Fruit fly (Drosophila melanogaster) S2 (cell line): ENCODE data around the gene GluRIID.

Experiments
- CG8478 ChIP-seq: fragments of >200 bp; optimal IDR thresholded peaks from 2 replicates; lab custom pipeline; 2018
- CTCF ChIP-seq, 2 experiments: fragments of >200 bp; optimal IDR thresholded peaks; 2 replicates each; lab custom pipeline; 2018

GluRIID gene

dm6 chr3R:20618947-20619346 is 33.3 kb downstream of the GluRIID start:
- TF ChIP-seq CTCF (optimal IDR thresholded peaks at IDR 0.05; lab: Kevin White, UChicago) (no peak), CG8478 (lab: Kevin White, UChicago) (no peak)

DNA sequence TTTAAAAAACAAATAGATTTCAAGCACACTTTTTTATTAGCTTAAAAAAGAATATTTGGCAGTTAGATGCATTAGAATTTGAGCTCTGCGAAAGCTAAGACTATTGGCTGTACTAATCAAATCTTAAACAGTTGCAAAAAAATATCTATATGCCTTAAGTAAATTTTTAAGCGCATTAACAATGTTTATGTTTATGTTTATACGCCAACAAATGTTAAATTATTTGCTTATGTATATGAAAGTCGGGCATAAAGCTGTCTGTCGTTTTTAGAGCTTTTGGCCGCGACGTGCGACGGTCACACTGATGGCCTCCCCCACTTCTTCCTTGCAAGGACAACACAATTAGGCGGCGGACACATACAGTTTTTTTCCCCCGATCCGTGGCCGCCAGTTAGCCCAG is 34.7 kb downstream of the GluRIID start, which contains the start of gene CG5466:
CG5466 (plus strand) TSS at position 301 of the 400 bp plus-strand sequence.
- TF ChIP-seq CG8478 (lab: Kevin White, UChicago), result no peak
- TF ChIP-seq CTCF (optimal IDR thresholded peaks at IDR 0.05; lab: Kevin White, UChicago), result no peak

- TF ChIP-seq CTCF (optimal IDR thresholded peaks at IDR 0.05; lab: Kevin White, UChicago) (no peak), CG8478 (lab: Kevin White, UChicago) (no peak)
Measured at dm6 chr3R:20616801-20617200, 35.4 kb downstream of the GluRIID start, which contains the start of gene CG15923. Gene CG15923, minus strand, starts transcription at chr3R:20616901.

DNA sequence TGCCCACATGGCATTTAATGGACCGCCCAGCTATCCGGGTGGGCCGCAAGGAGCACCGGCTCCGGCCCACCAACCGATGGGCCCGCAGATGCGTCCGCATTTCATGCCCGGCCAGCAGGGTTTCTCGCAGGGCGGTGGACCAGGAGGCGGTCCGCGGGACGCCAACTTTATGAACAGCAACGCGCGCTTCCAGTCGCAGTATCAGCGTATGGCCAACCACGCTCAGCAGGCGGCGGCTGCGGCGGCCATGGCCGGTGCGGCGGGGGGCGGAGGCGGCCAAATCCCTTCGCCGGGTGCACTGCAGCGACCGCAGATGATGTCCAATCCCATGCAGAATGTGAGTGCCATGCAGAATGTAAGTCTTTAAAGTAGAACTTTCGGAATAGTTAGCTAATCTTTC is 44.1 kb downstream of the GluRIID start:
- TF ChIP-seq CTCF (optimal IDR thresholded peaks at IDR 0.05; lab: Kevin White, UChicago), result no peak
- TF ChIP-seq CG8478 (lab: Kevin White, UChicago), result no peak

dm6 chr3R:20605562-20606155 is 46.6 kb downstream of the GluRIID start:
- TF ChIP-seq CG8478 (lab: Kevin White, UChicago), result no peak
- TF ChIP-seq CTCF (optimal IDR thresholded peaks at IDR 0.05; lab: Kevin White, UChicago), result no peak

DNA sequence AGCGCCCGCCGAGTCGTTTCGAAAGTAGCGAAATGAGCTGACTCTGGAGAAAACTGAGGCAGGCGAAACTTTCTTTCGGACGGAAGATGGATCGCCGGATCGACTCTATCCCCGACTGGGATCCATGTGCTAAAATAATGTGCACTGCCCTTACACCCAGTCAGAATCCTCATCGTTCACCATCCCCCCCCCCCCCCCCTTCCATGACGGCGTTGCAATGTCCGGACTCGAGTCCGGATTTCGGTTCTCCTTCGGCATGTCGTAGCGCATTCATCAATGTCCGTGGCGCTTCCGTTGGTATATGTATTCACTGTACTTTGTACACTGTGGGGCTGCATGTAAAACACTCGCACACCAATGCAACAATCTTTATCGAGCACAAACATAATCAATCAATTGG is 47.2 kb downstream of the GluRIID start:
- TF ChIP-seq CG8478 (lab: Kevin White, UChicago), result no peak
- TF ChIP-seq CTCF (optimal IDR thresholded peaks at IDR 0.05; lab: Kevin White, UChicago), result no peak

DNA sequence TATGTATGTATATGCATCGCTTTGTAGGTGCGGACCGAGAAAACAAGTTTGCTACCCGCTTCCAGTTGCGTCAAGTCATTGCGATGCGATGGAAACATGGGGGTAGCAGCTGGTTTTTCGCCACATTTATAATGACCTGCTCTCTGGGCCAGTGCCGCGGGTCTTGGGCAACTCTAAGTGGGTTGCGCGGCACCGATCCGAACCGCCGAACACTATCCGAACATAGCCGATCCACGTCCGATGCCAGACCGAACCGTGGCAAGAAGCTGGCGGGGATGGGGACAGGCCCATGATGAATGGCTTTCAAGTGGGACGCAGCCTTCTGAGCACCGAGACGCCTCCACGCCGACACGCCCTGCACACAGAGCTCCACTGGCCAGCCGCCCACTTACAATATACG is 48.2 kb downstream of the GluRIID start:
- TF ChIP-seq CG8478 (lab: Kevin White, UChicago) (no peak), CTCF (optimal IDR thresholded peaks at IDR 0.05; lab: Kevin White, UChicago) (no peak)

dm6 chr3R:20602599-20602998 is 49.7 kb downstream of the GluRIID start:
- TF ChIP-seq CG8478 (lab: Kevin White, UChicago) (no peak), CTCF (optimal IDR thresholded peaks at IDR 0.05; lab: Kevin White, UChicago) (no peak)

- no peak for TF ChIP-seq CTCF (optimal IDR thresholded peaks at IDR 0.05; lab: Kevin White, UChicago)
- no peak for TF ChIP-seq CG8478 (lab: Kevin White, UChicago)
Measured at dm6 chr3R:20600109-20600508, 52.1 kb downstream of the GluRIID start.
